Worm (Caenorhabditis elegans): ENCODE data around the gene F59B2.15.
A peak's percentile ranks its signal among the peaks of the same experiment; 100 is the strongest.
"Not testable (repeated sequence)": the region's sequence is repeated elsewhere in the genome, so short reads cannot be mapped to it uniquely, and the experiment has no call there.

Gene F59B2.15

ce11 chrIII:9007183-9007582, 4.7 kb upstream of the F59B2.15 start:
- TF ChIP-seq hmg-4 (GFP tag; optimal IDR thresholded peaks at IDR 0.05) (peak; percentile 22), tbx-11 (GFP tag; IDR thresholded peaks at IDR 0.05) (no peak)

- TF ChIP-seq scrt-1 (GFP tag; IDR thresholded peaks at IDR 0.05); flt-1 (GFP tag; IDR thresholded peaks at IDR 0.05); F13C5.2 (tag; optimal IDR thresholded peaks at IDR 0.05): not testable (repeated sequence)
Measured at ce11 chrIII:9005905-9006372, 3.5 kb upstream of the F59B2.15 start, which contains the start of gene rab-6.1. TSS of gene rab-6.1 (minus strand) at chrIII:9005955.

- TF ChIP-seq F13C5.2 (tag; optimal IDR thresholded peaks at IDR 0.05) (no peak), B0310.2 (tag; optimal IDR thresholded peaks at IDR 0.05) (no peak), hnd-1 (tag; optimal IDR thresholded peaks at IDR 0.05) (no peak), ama-1 (optimal IDR thresholded peaks at IDR 0.05) (no peak), flt-1 (GFP tag; IDR thresholded peaks at IDR 0.05) (no peak), ets-7 (tag; optimal IDR thresholded peaks at IDR 0.05) (no peak), hmg-4 (GFP tag; optimal IDR thresholded peaks at IDR 0.05) (no peak), sea-1 (GFP tag; conservative IDR thresholded peaks at IDR 0.05) (no peak), hmbx-1 (tag; optimal IDR thresholded peaks at IDR 0.05) (no peak), tbx-37 (GFP tag; conservative IDR thresholded peaks at IDR 0.05) (no peak), ceh-36 (tag; optimal IDR thresholded peaks at IDR 0.05) (no peak), ceh-13 (GFP tag; optimal IDR thresholded peaks at IDR 0.05) (no peak), aly-1 (tag; optimal IDR thresholded peaks at IDR 0.05) (no peak), pes-1 (GFP tag; IDR thresholded peaks at IDR 0.05) (no peak), tbx-11 (GFP tag; IDR thresholded peaks at IDR 0.05) (no peak), scrt-1 (GFP tag; IDR thresholded peaks at IDR 0.05) (no peak), tra-4 (tag; optimal IDR thresholded peaks at IDR 0.05) (no peak)
Measured at ce11 chrIII:9004658-9005057, 2.2 kb upstream of the F59B2.15 start.

ce11 chrIII:9001899-9002298, 546 bp downstream of the F59B2.15 start, which contains the start of gene rpn-6.2:
TSS of gene rpn-6.2 (minus strand) at chrIII:9001999.
- TF ChIP-seq ama-1 (optimal IDR thresholded peaks at IDR 0.05): no peak

ce11 chrIII:9001491-9001890, 954 bp downstream of the F59B2.15 start:
- no peak for TF ChIP-seq scrt-1 (GFP tag; IDR thresholded peaks at IDR 0.05)
- no peak for TF ChIP-seq aly-1 (tag; optimal IDR thresholded peaks at IDR 0.05)
- no peak for TF ChIP-seq tra-4 (tag; optimal IDR thresholded peaks at IDR 0.05)
- TF ChIP-seq ets-7 (tag; optimal IDR thresholded peaks at IDR 0.05): no peak
- no peak for TF ChIP-seq F13C5.2 (tag; optimal IDR thresholded peaks at IDR 0.05)
- TF ChIP-seq ceh-36 (tag; optimal IDR thresholded peaks at IDR 0.05): no peak
- no peak for TF ChIP-seq pes-1 (GFP tag; IDR thresholded peaks at IDR 0.05)
- no peak for TF ChIP-seq ceh-13 (GFP tag; optimal IDR thresholded peaks at IDR 0.05)
- no peak for TF ChIP-seq B0310.2 (tag; optimal IDR thresholded peaks at IDR 0.05)
- TF ChIP-seq ama-1 (optimal IDR thresholded peaks at IDR 0.05): no peak

- TF ChIP-seq aly-1 (tag; optimal IDR thresholded peaks at IDR 0.05) (no peak), F13C5.2 (tag; optimal IDR thresholded peaks at IDR 0.05) (no peak), pes-1 (GFP tag; IDR thresholded peaks at IDR 0.05) (no peak), B0310.2 (tag; optimal IDR thresholded peaks at IDR 0.05) (no peak), scrt-1 (GFP tag; IDR thresholded peaks at IDR 0.05) (no peak), tbx-37 (GFP tag; conservative IDR thresholded peaks at IDR 0.05) (no peak), tra-4 (tag; optimal IDR thresholded peaks at IDR 0.05) (no peak), ceh-13 (GFP tag; optimal IDR thresholded peaks at IDR 0.05) (no peak), hmg-4 (GFP tag; optimal IDR thresholded peaks at IDR 0.05) (no peak), sea-1 (GFP tag; conservative IDR thresholded peaks at IDR 0.05) (no peak), hmbx-1 (tag; optimal IDR thresholded peaks at IDR 0.05) (no peak), tbx-11 (GFP tag; IDR thresholded peaks at IDR 0.05) (no peak), flt-1 (GFP tag; IDR thresholded peaks at IDR 0.05) (no peak), ets-7 (tag; optimal IDR thresholded peaks at IDR 0.05) (no peak)
Measured at ce11 chrIII:8999508-8999907, 2.9 kb downstream of the F59B2.15 start, which contains the start of gene F59B2.3. TSS of gene F59B2.3 (minus strand) at chrIII:8999766.

ce11 chrIII:8998884-8999283, 3.6 kb downstream of the F59B2.15 start:
- TF ChIP-seq B0310.2 (tag; optimal IDR thresholded peaks at IDR 0.05) (no peak), F13C5.2 (tag; optimal IDR thresholded peaks at IDR 0.05) (no peak)

ce11 chrIII:8997821-8998220, 4.6 kb downstream of the F59B2.15 start:
- TF ChIP-seq aly-1 (tag; optimal IDR thresholded peaks at IDR 0.05) (no peak), flt-1 (GFP tag; IDR thresholded peaks at IDR 0.05) (no peak), ceh-13 (GFP tag; optimal IDR thresholded peaks at IDR 0.05) (no peak), scrt-1 (GFP tag; IDR thresholded peaks at IDR 0.05) (no peak), tbx-11 (GFP tag; IDR thresholded peaks at IDR 0.05) (no peak), sea-1 (GFP tag; conservative IDR thresholded peaks at IDR 0.05) (no peak), hmbx-1 (tag; optimal IDR thresholded peaks at IDR 0.05) (no peak), ets-7 (tag; optimal IDR thresholded peaks at IDR 0.05) (no peak), tra-4 (tag; optimal IDR thresholded peaks at IDR 0.05) (no peak), hmg-4 (GFP tag; optimal IDR thresholded peaks at IDR 0.05) (no peak), ama-1 (optimal IDR thresholded peaks at IDR 0.05) (no peak), tbx-37 (GFP tag; conservative IDR thresholded peaks at IDR 0.05) (no peak), B0310.2 (tag; optimal IDR thresholded peaks at IDR 0.05) (no peak), hnd-1 (tag; optimal IDR thresholded peaks at IDR 0.05) (no peak), ceh-36 (tag; optimal IDR thresholded peaks at IDR 0.05) (no peak), F13C5.2 (tag; optimal IDR thresholded peaks at IDR 0.05) (no peak), pes-1 (GFP tag; IDR thresholded peaks at IDR 0.05) (no peak)

ce11 chrIII:8996686-8997085, 5.8 kb downstream of the F59B2.15 start, which contains the start of gene skat-1:
TSS of gene skat-1 (minus strand) at chrIII:8996786.
- no peak for TF ChIP-seq hmbx-1 (tag; optimal IDR thresholded peaks at IDR 0.05)
- no peak for TF ChIP-seq flt-1 (GFP tag; IDR thresholded peaks at IDR 0.05)
- no peak for TF ChIP-seq ceh-36 (tag; optimal IDR thresholded peaks at IDR 0.05)
- no peak for TF ChIP-seq pes-1 (GFP tag; IDR thresholded peaks at IDR 0.05)
- no peak for TF ChIP-seq ets-7 (tag; optimal IDR thresholded peaks at IDR 0.05)
- no peak for TF ChIP-seq B0310.2 (tag; optimal IDR thresholded peaks at IDR 0.05)
- TF ChIP-seq tra-4 (tag; optimal IDR thresholded peaks at IDR 0.05): no peak
- no peak for TF ChIP-seq F13C5.2 (tag; optimal IDR thresholded peaks at IDR 0.05)
- no peak for TF ChIP-seq hnd-1 (tag; optimal IDR thresholded peaks at IDR 0.05)
- TF ChIP-seq ceh-13 (GFP tag; optimal IDR thresholded peaks at IDR 0.05): no peak
- TF ChIP-seq ama-1 (optimal IDR thresholded peaks at IDR 0.05): no peak
- TF ChIP-seq hmg-4 (GFP tag; optimal IDR thresholded peaks at IDR 0.05): no peak
- TF ChIP-seq aly-1 (tag; optimal IDR thresholded peaks at IDR 0.05): no peak
- no peak for TF ChIP-seq scrt-1 (GFP tag; IDR thresholded peaks at IDR 0.05)
- no peak for TF ChIP-seq sea-1 (GFP tag; conservative IDR thresholded peaks at IDR 0.05)
- no peak for TF ChIP-seq tbx-37 (GFP tag; conservative IDR thresholded peaks at IDR 0.05)
- no peak for TF ChIP-seq tbx-11 (GFP tag; IDR thresholded peaks at IDR 0.05)
